Worm (Caenorhabditis elegans) whole organism, L4/young adult: ENCODE measurements around the gene srz-60.

Source experiments
- W03F9.2 ChIP-seq: fragments of 150-350 bp; optimal IDR thresholded peaks from 2 replicates; lab custom pipeline; 2014; ENCODE audit warnings: missing biosample characterization, missing genetic modification characterization
- dao-5 ChIP-seq: sonication (generic microtip); optimal IDR thresholded peaks from 2 replicates; lab custom pipeline; 2016; ENCODE audit warnings: missing genotype, missing genetic modification characterization, moderate library complexity, missing compliant biosample characterization
- him-1 ChIP-seq: sonication (generic microtip); optimal IDR thresholded peaks from 2 replicates; lab custom pipeline; 2016; ENCODE audit warnings: missing genotype, missing genetic modification reagents, missing genetic modification characterization, missing compliant biosample characterization

DNA sequence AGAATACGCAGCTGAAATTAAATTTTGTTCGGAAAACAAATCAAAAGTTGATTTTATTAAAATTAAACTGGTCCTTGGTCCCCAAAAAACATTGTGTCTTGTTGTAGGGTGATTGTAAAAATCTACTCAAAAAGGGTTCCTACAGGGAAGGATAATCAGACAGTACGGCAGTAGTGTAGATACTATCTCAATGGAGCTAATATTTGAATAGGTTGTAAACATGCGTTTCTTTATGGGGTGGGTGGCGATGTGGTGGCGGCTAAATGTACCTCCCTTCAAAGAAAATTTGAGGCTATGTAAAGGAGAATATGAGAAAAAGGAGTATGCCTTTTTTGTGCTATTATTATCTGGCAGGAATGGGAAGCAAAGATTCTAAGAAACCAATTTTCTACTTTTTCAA lies 23.8 kb downstream of the srz-60 start:
- TF ChIP-seq him-1 (tag; lab: Kevin White, UChicago) (no peak), W03F9.2 (tag; lab: Kevin White, UChicago) (no peak), dao-5 (no peak)
